Fruit fly (Drosophila melanogaster) whole organism, embryonic: ENCODE results near the gene yin.

ENCODE experiments used
- Atf3 ChIP-seq: fragments of 200-800 bp; sonication (Bioruptor generic); optimal IDR thresholded peaks from 3 replicates; lab custom pipeline; 2016; ENCODE audit warnings: missing biosample characterization, missing genetic modification characterization
- CG10543 ChIP-seq: fragments of 200-800 bp; sonication (Bioruptor generic); optimal IDR thresholded peaks from 3 replicates; lab custom pipeline; 2017; ENCODE audit warnings: missing biosample characterization, mild to moderate bottlenecking, missing genetic modification characterization, moderate library complexity
- CG12769 ChIP-seq: fragments of 200-800 bp; sonication (Bioruptor generic); optimal IDR thresholded peaks from 2 replicates; lab custom pipeline; 2019; ENCODE audit warnings: missing biosample characterization, mild to moderate bottlenecking, missing genetic modification characterization, moderate library complexity
- CG30403 ChIP-seq: fragments of 200-800 bp; sonication (Bioruptor generic); optimal IDR thresholded peaks from 3 replicates; lab custom pipeline; 2016; ENCODE audit warnings: missing biosample characterization, missing genetic modification characterization
- CG3407 ChIP-seq: fragments of 200-800 bp; sonication (Bioruptor generic); optimal IDR thresholded peaks from 2 replicates; lab custom pipeline; 2018; ENCODE audit warnings: missing biosample characterization, mild to moderate bottlenecking, missing genetic modification characterization
- CG7357 ChIP-seq: fragments of 200-800 bp; sonication (Bioruptor generic); IDR thresholded peaks from 3 replicates; pipeline ENCODE4 v1.3.6; 2022; ENCODE audit warnings: missing biosample characterization, missing genetic modification characterization
- CTCF ChIP-seq: fragments of 200-800 bp; sonication (Bioruptor generic); optimal IDR thresholded peaks from 2 replicates; lab custom pipeline; 2017; ENCODE audit warnings: missing biosample characterization, mild to moderate bottlenecking, missing genetic modification characterization, moderate library complexity
- eyg ChIP-seq: fragments of 200-800 bp; sonication (Bioruptor generic); optimal IDR thresholded peaks from 3 replicates; lab custom pipeline; 2016; ENCODE audit warnings: missing biosample characterization, missing genetic modification characterization
- gcm ChIP-seq: fragments of 200-800 bp; sonication (Bioruptor generic); optimal IDR thresholded peaks from 2 replicates; lab custom pipeline; 2019; ENCODE audit warnings: missing biosample characterization, mild to moderate bottlenecking, missing genetic modification characterization, moderate library complexity
- lilli ChIP-seq: fragments of 200-800 bp; sonication (Bioruptor generic); optimal IDR thresholded peaks from 3 replicates; lab custom pipeline; 2016; ENCODE audit warnings: missing biosample characterization, missing genetic modification characterization
- mam ChIP-seq: fragments of 200-800 bp; sonication (Bioruptor generic); optimal IDR thresholded peaks from 3 replicates; lab custom pipeline; 2016; ENCODE audit warnings: missing biosample characterization, missing genetic modification characterization
- otp ChIP-seq: fragments of 200-800 bp; sonication (Bioruptor generic); IDR thresholded peaks from 3 replicates; pipeline ENCODE4, ENCODE4 v1.3.6; 2022; ENCODE audit warnings: missing biosample characterization, missing genetic modification characterization
- pho ChIP-seq: fragments of 200-800 bp; sonication (Bioruptor generic); optimal IDR thresholded peaks from 2 replicates; lab custom pipeline; 2016; ENCODE audit warnings: missing biosample characterization, missing genetic modification characterization
- slbo ChIP-seq: fragments of 200-800 bp; sonication (Bioruptor generic); IDR thresholded peaks from 2 replicates; pipeline ENCODE4 v1.3.6; 2022; ENCODE audit warnings: missing biosample characterization, missing genetic modification characterization

DNA sequence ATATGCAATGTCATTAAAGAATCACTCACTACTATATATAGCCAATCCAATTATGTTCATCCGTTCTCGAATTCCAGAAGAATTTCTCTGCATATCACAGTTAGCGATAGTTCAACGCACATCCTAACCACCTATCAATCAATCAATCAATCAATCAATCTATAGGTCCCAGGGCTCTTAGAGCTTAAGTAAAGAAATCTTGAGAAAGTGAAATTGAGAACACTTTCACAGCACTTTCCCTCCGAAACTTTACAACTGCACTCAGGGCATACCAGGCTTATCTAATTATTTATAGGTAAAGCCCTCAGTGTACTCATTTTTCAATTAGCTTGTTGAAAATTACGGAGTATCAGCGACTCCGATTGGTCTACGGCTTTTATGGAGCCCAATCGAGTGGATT, 2.7 kb upstream of the yin start:
- TF ChIP-seq pho (no peak), eyg (GFP tag; lab: Kevin White, UChicago) (no peak), gcm (GFP tag; lab: Kevin White, UChicago) (no peak), CG10543 (GFP tag; lab: Kevin White, UChicago) (no peak), CG12769 (tag; lab: Kevin White, UChicago) (no peak), Atf3 (GFP tag; lab: Kevin White, UChicago) (no peak), mam (no peak), slbo (GFP tag; lab: Robert Waterston, UW) (no peak), CG3407 (GFP tag; lab: Kevin White, UChicago) (no peak), lilli (GFP tag; lab: Kevin White, UChicago) (no peak), otp (no peak), CG30403 (GFP tag; lab: Kevin White, UChicago) (no peak), CG7357 (GFP tag; lab: Robert Waterston, UW) (no peak), CTCF (GFP tag; lab: Kevin White, UChicago) (no peak)
